Worm (Caenorhabditis elegans) whole organism, L3 larva: ENCODE results near the gene B0496.2.

ENCODE experiments used
- ZK546.5 ChIP-seq: sonication (generic microtip); optimal IDR thresholded peaks from 2 replicates; lab custom pipeline; 2017; ENCODE audit warnings: missing biosample characterization, missing genetic modification characterization
- ama-1 ChIP-seq: fragments of 150-350 bp; optimal IDR thresholded peaks from 2 replicates; lab custom pipeline; 2018
- egl-27 ChIP-seq: sonication (generic microtip); optimal IDR thresholded peaks from 4 replicates; lab custom pipeline; 2017; ENCODE audit warnings: missing biosample characterization, missing genetic modification reagents, missing genetic modification characterization
- nhr-12 ChIP-seq: fragments of 150-350 bp; optimal IDR thresholded peaks from 2 replicates; lab custom pipeline; 2014; ENCODE audit warnings: missing biosample characterization, missing genetic modification characterization
- nhr-237 ChIP-seq: fragments of 150-350 bp; optimal IDR thresholded peaks from 2 replicates; lab custom pipeline; 2014; ENCODE audit warnings: missing biosample characterization, missing genetic modification characterization
- nhr-28 ChIP-seq: fragments of 150-350 bp; optimal IDR thresholded peaks from 2 replicates; lab custom pipeline; 2014; ENCODE audit warnings: missing biosample characterization, missing genetic modification characterization
- nhr-76 ChIP-seq: fragments of 150-350 bp; sonication (generic microtip); optimal IDR thresholded peaks from 5 replicates; lab custom pipeline; 2014; ENCODE audit warnings: missing biosample characterization, missing genetic modification characterization
- pqm-1 ChIP-seq: fragments of 150-350 bp; optimal IDR thresholded peaks from 2 replicates; lab custom pipeline; 2017; ENCODE audit warnings: missing biosample characterization, missing genetic modification characterization, inconsistent platforms
- skn-1 ChIP-seq: fragments of 150-350 bp; optimal IDR thresholded peaks from 2 replicates; lab custom pipeline; 2014; ENCODE audit warnings: missing biosample characterization, missing genetic modification characterization
- tbx-2 ChIP-seq: sonication (generic microtip); optimal IDR thresholded peaks from 2 replicates; lab custom pipeline; 2016; ENCODE audit warnings: mild to moderate bottlenecking, missing genetic modification characterization, missing compliant biosample characterization
- ztf-11 ChIP-seq: fragments of 150-350 bp; optimal IDR thresholded peaks from 2 replicates; lab custom pipeline; 2014; ENCODE audit warnings: missing biosample characterization, missing genetic modification characterization

- no peak for TF ChIP-seq nhr-76 (tag; lab: Kevin White, UChicago)
- no peak for TF ChIP-seq egl-27 (tag; lab: Kevin White, UChicago)
- TF ChIP-seq nhr-12: no peak
- no peak for TF ChIP-seq ztf-11 (tag; lab: Kevin White, UChicago)
- no peak for TF ChIP-seq ZK546.5 (tag; lab: Kevin White, UChicago)
- TF ChIP-seq nhr-237 (tag; lab: Kevin White, UChicago): no peak
- no peak for TF ChIP-seq nhr-28 (tag; lab: Kevin White, UChicago)
- no peak for TF ChIP-seq ama-1
- TF ChIP-seq pqm-1 (tag; lab: Kevin White, UChicago): no peak
- no peak for TF ChIP-seq tbx-2
- no peak for TF ChIP-seq skn-1 (tag; lab: Kevin White, UChicago)
These were observed 42.6 kb upstream of the B0496.2 start, which contains the start of the genes C48A7.16 and egl-19 for ce11 chrIV:7404934-7405632.
